Fruit fly (Drosophila melanogaster): Measurements from ENCODE around the gene brk.

The brk gene

dm6 chrX:7335524-7335991, 27.8 kb downstream of the brk start (continued):
- TF ChIP-seq CG14014 (GFP tag; IDR thresholded peaks at IDR 0.05) (no peak), CG3065 (GFP tag; optimal IDR thresholded peaks at IDR 0.05) (no peak), bbx (GFP tag; IDR thresholded peaks at IDR 0.05; ENCODE audit: partially characterized antibody) (no peak), gem (tag; optimal IDR thresholded peaks at IDR 0.05) (peak; percentile 71)

- TF ChIP-seq Drgx (GFP tag; IDR thresholded peaks at IDR 0.05) (peak; percentile 74), CG16863 (GFP tag; optimal IDR thresholded peaks at IDR 0.05) (peak; percentile 93), caup (GFP tag; optimal IDR thresholded peaks at IDR 0.05; ENCODE audit: severe bottlenecking) (peak; percentile 77), bbx (GFP tag; IDR thresholded peaks at IDR 0.05; ENCODE audit: partially characterized antibody) (no peak), lab (GFP tag; optimal IDR thresholded peaks at IDR 0.05) (peak; percentile 87), CG11560 (tag; IDR thresholded peaks at IDR 0.05) (peak; percentile 60; the same call in 1 of the 3 replicates), CG4282 (GFP tag; optimal IDR thresholded peaks at IDR 0.05) (peak; percentile 64), ash1 (GFP tag; optimal IDR thresholded peaks at IDR 0.05) (no peak), lmd (GFP tag; IDR thresholded peaks at IDR 0.05) (peak; percentile 91), Myb (GFP tag; optimal IDR thresholded peaks at IDR 0.05) (peak; percentile 72), HLHmδ (GFP tag; optimal IDR thresholded peaks at IDR 0.05) (no peak), CG18262 (tag; optimal IDR thresholded peaks at IDR 0.05) (peak; percentile 96), hth (optimal IDR thresholded peaks at IDR 0.05) (no peak), CG17912 (GFP tag; optimal IDR thresholded peaks at IDR 0.05) (peak; percentile 52), CG17802 (tag; optimal IDR thresholded peaks at IDR 0.05) (peak; percentile 80), Hr51 (GFP tag; optimal IDR thresholded peaks at IDR 0.05) (peak; percentile 69 to 95), sim (GFP tag; IDR thresholded peaks at IDR 0.05) (peak; percentile 61; the same call in 1 of the 2 replicates), pita (GFP tag; optimal IDR thresholded peaks at IDR 0.05) (no peak), oc (tag; optimal IDR thresholded peaks at IDR 0.05) (peak; percentile 79), phol (tag; optimal IDR thresholded peaks at IDR 0.05) (peak; percentile 96), psq (GFP tag; optimal IDR thresholded peaks at IDR 0.05) (no peak), CG32532 (GFP tag; IDR thresholded peaks at IDR 0.05) (peak; percentile 64; the same call in 1 of the 2 replicates), CG6254 (GFP tag; optimal IDR thresholded peaks at IDR 0.05) (peak; percentile 87), CG10147 (GFP tag; optimal IDR thresholded peaks at IDR 0.05) (peak; percentile 77), Sin3A (optimal IDR thresholded peaks at IDR 0.05) (no peak), CG10565 (GFP tag; optimal IDR thresholded peaks at IDR 0.05) (peak; percentile 67), tio (GFP tag; optimal IDR thresholded peaks at IDR 0.05) (peak; percentile 90), Lpt (GFP tag; optimal IDR thresholded peaks at IDR 0.05) (peak; percentile 52), sr (GFP tag; IDR thresholded peaks at IDR 0.05) (peak; percentile 47; the same call in 1 of the 3 replicates), luna (GFP tag; optimal IDR thresholded peaks at IDR 0.05) (peak; percentile 68), eve (GFP tag; optimal IDR thresholded peaks at IDR 0.05) (peak in 1 of 2 experiments; percentile 96), CG1529 (GFP tag; optimal IDR thresholded peaks at IDR 0.05) (peak; percentile 93), ap (GFP tag; IDR thresholded peaks at IDR 0.05) (peak; percentile 70), Mes4 (GFP tag; optimal IDR thresholded peaks at IDR 0.05) (peak; percentile 89), sna (GFP tag; IDR thresholded peaks at IDR 0.05; ENCODE audit: partially characterized antibody) (no peak), HmgZ (tag; optimal IDR thresholded peaks at IDR 0.05) (peak; percentile 85), CG7745 (tag; optimal IDR thresholded peaks at IDR 0.05) (peak; percentile 69), CG13123 (GFP tag; optimal IDR thresholded peaks at IDR 0.05) (peak; percentile 69), ab (GFP tag; optimal IDR thresholded peaks at IDR 0.05) (peak; percentile 72), CG13424 (tag; optimal IDR thresholded peaks at IDR 0.05) (peak; percentile 92), lbe (GFP tag; optimal IDR thresholded peaks at IDR 0.05) (no peak), CG2712 (tag; optimal IDR thresholded peaks at IDR 0.05) (peak; percentile 97), CG5180 (GFP tag; optimal IDR thresholded peaks at IDR 0.05) (peak; percentile 78), E2f1 (GFP tag; IDR thresholded peaks at IDR 0.05) (peak; percentile 85)
Measured at dm6 chrX:7336121-7336961, 28.6 kb downstream of the brk start.
